Worm (Caenorhabditis elegans) whole organism, late embryonic: ENCODE measurements around the gene ugt-21.

Source experiments
- K02D7.2 ChIP-seq: sonication (generic microtip); optimal IDR thresholded peaks from 2 replicates; lab custom pipeline; 2017; ENCODE audit warnings: mild to moderate bottlenecking, missing genetic modification characterization, missing compliant biosample characterization
- T23F11.4 ChIP-seq: fragments of 200-800 bp; sonication (Bioruptor generic); optimal IDR thresholded peaks from 2 replicates; lab custom pipeline; 2018; ENCODE audit warnings: mild to moderate bottlenecking, missing genetic modification characterization, missing compliant biosample characterization
- ama-1 ChIP-seq: fragments of 150-350 bp; optimal IDR thresholded peaks from 2 replicates; lab custom pipeline; 2014
- ceh-14 ChIP-seq: sonication (generic microtip); optimal IDR thresholded peaks from 2 replicates; lab custom pipeline; 2016; ENCODE audit warnings: missing genotype, missing genetic modification characterization, missing compliant biosample characterization
- ceh-19 ChIP-seq: fragments of 200-800 bp; sonication (Bioruptor generic); optimal IDR thresholded peaks from 2 replicates; lab custom pipeline; 2018; ENCODE audit warnings: mild to moderate bottlenecking, missing genetic modification characterization, missing compliant biosample characterization
- ceh-2 ChIP-seq: sonication (generic microtip); optimal IDR thresholded peaks from 2 replicates; lab custom pipeline; 2016; ENCODE audit warnings: missing genotype, missing genetic modification characterization, missing compliant biosample characterization
- ceh-24 ChIP-seq: sonication (generic microtip); optimal IDR thresholded peaks from 2 replicates; lab custom pipeline; 2016; ENCODE audit warnings: mild to moderate bottlenecking, missing genetic modification characterization, missing compliant biosample characterization
- ceh-30 ChIP-seq: fragments of 150-350 bp; optimal IDR thresholded peaks from 2 replicates; lab custom pipeline; 2014; ENCODE audit warnings: missing biosample characterization, missing genetic modification characterization
- ceh-31 ChIP-seq: sonication (generic microtip); optimal IDR thresholded peaks from 2 replicates; lab custom pipeline; 2016; ENCODE audit warnings: missing genetic modification characterization, missing compliant biosample characterization
- ceh-34 ChIP-seq: sonication (generic microtip); optimal IDR thresholded peaks from 2 replicates; lab custom pipeline; 2016; ENCODE audit warnings: mild to moderate bottlenecking, missing genetic modification characterization, missing compliant biosample characterization
- ceh-48 ChIP-seq: sonication (generic microtip); optimal IDR thresholded peaks from 2 replicates; lab custom pipeline; 2016; ENCODE audit warnings: missing genetic modification characterization, inconsistent platforms, missing compliant biosample characterization
- ceh-6 ChIP-seq: fragments of 200-800 bp; sonication (Bioruptor generic); optimal IDR thresholded peaks from 2 replicates; lab custom pipeline; 2018; ENCODE audit warnings: mild to moderate bottlenecking, missing genetic modification characterization, missing compliant biosample characterization
- ceh-9 ChIP-seq: sonication (generic microtip); optimal IDR thresholded peaks from 2 replicates; lab custom pipeline; 2016; ENCODE audit warnings: mild to moderate bottlenecking, missing genetic modification characterization, inconsistent platforms, missing compliant biosample characterization
- che-1 ChIP-seq: sonication (generic microtip); optimal IDR thresholded peaks from 2 replicates; lab custom pipeline; 2016; ENCODE audit warnings: mild to moderate bottlenecking, missing genetic modification characterization, missing compliant biosample characterization
- dmd-4 ChIP-seq: sonication (generic microtip); optimal IDR thresholded peaks from 2 replicates; lab custom pipeline; 2016; ENCODE audit warnings: borderline replicate concordance, missing genetic modification characterization, missing compliant biosample characterization
- elt-2 ChIP-seq: sonication (generic microtip); optimal IDR thresholded peaks from 2 replicates; lab custom pipeline; 2016; ENCODE audit warnings: missing genetic modification reagents, missing genetic modification characterization, missing compliant biosample characterization
- elt-4 ChIP-seq: sonication (generic microtip); optimal IDR thresholded peaks from 2 replicates; lab custom pipeline; 2016; ENCODE audit warnings: missing genetic modification characterization, missing compliant biosample characterization
- eyg-1 ChIP-seq: sonication (generic microtip); optimal IDR thresholded peaks from 2 replicates; lab custom pipeline; 2016; ENCODE audit warnings: missing genotype, missing genetic modification characterization, missing compliant biosample characterization
- fkh-10 ChIP-seq: fragments of 150-350 bp; optimal IDR thresholded peaks from 2 replicates; lab custom pipeline; 2014; ENCODE audit warnings: missing biosample characterization, missing genetic modification reagents, missing genetic modification characterization
- hlh-30 ChIP-seq: sonication (generic microtip); optimal IDR thresholded peaks from 2 replicates; lab custom pipeline; 2017; ENCODE audit warnings: antibody characterized with exemption, missing genetic modification characterization, missing compliant biosample characterization; ENCODE audit not compliant: insufficient read depth
- hlh-6 ChIP-seq: sonication (generic microtip); optimal IDR thresholded peaks from 2 replicates; lab custom pipeline; 2016; ENCODE audit warnings: missing genotype, missing genetic modification characterization, missing compliant biosample characterization
- hlh-8 ChIP-seq: sonication (generic microtip); optimal IDR thresholded peaks from 2 replicates; lab custom pipeline; 2016; ENCODE audit warnings: missing genotype, missing genetic modification characterization, missing compliant biosample characterization
- lim-6 ChIP-seq: sonication (generic microtip); optimal IDR thresholded peaks from 2 replicates; lab custom pipeline; 2016; ENCODE audit warnings: missing genetic modification characterization, missing compliant biosample characterization
- lin-11 ChIP-seq: fragments of 200-800 bp; sonication (Bioruptor generic); optimal IDR thresholded peaks from 2 replicates; lab custom pipeline; 2018; ENCODE audit warnings: mild to moderate bottlenecking, missing genetic modification characterization, missing compliant biosample characterization
- madf-2 ChIP-seq: sonication (generic microtip); optimal IDR thresholded peaks from 2 replicates; lab custom pipeline; 2017; ENCODE audit warnings: missing genetic modification characterization, missing compliant biosample characterization
- nfya-1 ChIP-seq: sonication (generic microtip); optimal IDR thresholded peaks from 2 replicates; lab custom pipeline; 2017; ENCODE audit warnings: missing genetic modification characterization, mild to moderate bottlenecking, missing compliant biosample characterization, antibody characterized with exemption, moderate library complexity
- nhr-232 ChIP-seq: sonication (generic microtip); optimal IDR thresholded peaks from 2 replicates; lab custom pipeline; 2016; ENCODE audit warnings: missing genetic modification characterization, missing compliant biosample characterization
- npax-4 ChIP-seq: sonication (generic microtip); optimal IDR thresholded peaks from 2 replicates; lab custom pipeline; 2016; ENCODE audit warnings: missing genetic modification characterization, missing compliant biosample characterization
- odd-2 ChIP-seq: sonication (generic microtip); optimal IDR thresholded peaks from 2 replicates; lab custom pipeline; 2017; ENCODE audit warnings: antibody characterized with exemption, mild to moderate bottlenecking, missing genetic modification characterization, missing compliant biosample characterization
- pag-3 ChIP-seq: sonication (generic microtip); optimal IDR thresholded peaks from 2 replicates; lab custom pipeline; 2016; ENCODE audit warnings: missing compliant biosample characterization, missing genetic modification characterization, borderline replicate concordance
- pat-9 ChIP-seq: fragments of 200-800 bp; sonication (Bioruptor generic); optimal IDR thresholded peaks from 2 replicates; lab custom pipeline; 2018; ENCODE audit warnings: mild to moderate bottlenecking, missing genetic modification characterization, moderate library complexity, missing compliant biosample characterization
- pax-1 ChIP-seq: fragments of 150-350 bp; optimal IDR thresholded peaks from 2 replicates; lab custom pipeline; 2014; ENCODE audit warnings: missing biosample characterization, missing genetic modification characterization
- pros-1 ChIP-seq: fragments of 150-350 bp; optimal IDR thresholded peaks from 2 replicates; lab custom pipeline; 2014; ENCODE audit warnings: missing biosample characterization, missing genetic modification reagents, missing genetic modification characterization
- ref-2 ChIP-seq: sonication (generic microtip); optimal IDR thresholded peaks from 2 replicates; lab custom pipeline; 2016; ENCODE audit warnings: missing genetic modification characterization, missing compliant biosample characterization
- rnt-1 ChIP-seq: sonication (generic microtip); optimal IDR thresholded peaks from 2 replicates; lab custom pipeline; 2016; ENCODE audit warnings: missing genetic modification characterization, missing compliant biosample characterization
- sox-2 ChIP-seq: fragments of 200-800 bp; sonication (Bioruptor generic); IDR thresholded peaks from 2 replicates; pipeline ENCODE4 v1.3.6; 2022; ENCODE audit warnings: missing genetic modification reagents, missing genetic modification characterization, missing compliant biosample characterization
- sox-4 ChIP-seq: sonication (generic microtip); optimal IDR thresholded peaks from 2 replicates; lab custom pipeline; 2017; ENCODE audit warnings: mild to moderate bottlenecking, missing genetic modification characterization, inconsistent platforms, missing compliant biosample characterization
- syd-9 ChIP-seq: sonication (generic microtip); optimal IDR thresholded peaks from 2 replicates; lab custom pipeline; 2016; ENCODE audit warnings: mild to moderate bottlenecking, missing genetic modification characterization, moderate library complexity, missing compliant biosample characterization
- tbx-7 ChIP-seq: sonication (generic microtip); optimal IDR thresholded peaks from 2 replicates; lab custom pipeline; 2016; ENCODE audit warnings: missing genotype, missing genetic modification characterization, missing compliant biosample characterization
- ttx-3 ChIP-seq: sonication (generic microtip); optimal IDR thresholded peaks from 2 replicates; lab custom pipeline; 2016; ENCODE audit warnings: missing genetic modification reagents, missing genetic modification characterization, missing compliant biosample characterization
- unc-3 ChIP-seq, 2 experiments: fragments of 200-800 bp in 1 of 2; sonication (Bioruptor generic) in 1 of 2; sonication (generic microtip) in 1 of 2; conservative IDR thresholded peaks in 1 of 2; optimal IDR thresholded peaks in 1 of 2; 2 replicates each; pipeline versions ENCODE4 v1.3.6 to Lab custom; 2016 to 2022; ENCODE audit warnings: missing compliant biosample characterization in 2 of 2, missing genetic modification characterization in 2 of 2, missing genetic modification reagents in 1 of 2
- unc-42 ChIP-seq: sonication (generic microtip); optimal IDR thresholded peaks from 2 replicates; lab custom pipeline; 2016; ENCODE audit warnings: missing genotype, missing genetic modification characterization, missing compliant biosample characterization
- zip-5 ChIP-seq: sonication (generic microtip); optimal IDR thresholded peaks from 2 replicates; lab custom pipeline; 2016; ENCODE audit warnings: missing genetic modification characterization, missing compliant biosample characterization

ugt-21 gene

ce11 chrIV:9464345-9464783 lies 35.7 kb upstream of the ugt-21 start:
- no peak for TF ChIP-seq pax-1 (tag; lab: Kevin White, UChicago)
- TF ChIP-seq ama-1 (lab: Kevin White, UChicago) = peak; percentile 57

- no peak for TF ChIP-seq nfya-1 (tag; lab: Kevin White, UChicago)
- TF ChIP-seq odd-2 (tag; lab: Kevin White, UChicago) = no peak
- TF ChIP-seq rnt-1 (tag; lab: Kevin White, UChicago) = no peak
- TF ChIP-seq pax-1 (tag; lab: Kevin White, UChicago) = no peak
- TF ChIP-seq ceh-14 (tag; lab: Kevin White, UChicago) = no peak
- no peak for TF ChIP-seq ceh-24
- no peak for TF ChIP-seq ceh-48
- no peak for TF ChIP-seq lin-11 (tag; lab: Kevin White, UChicago)
- no peak for TF ChIP-seq ceh-6
- TF ChIP-seq hlh-6 (tag; lab: Kevin White, UChicago) = no peak
- TF ChIP-seq syd-9 (tag; lab: Kevin White, UChicago) = no peak
- no peak for TF ChIP-seq ref-2 (tag; lab: Kevin White, UChicago)
- TF ChIP-seq dmd-4 = no peak
- TF ChIP-seq sox-2 (GFP tag; lab: Robert Waterston, UW) = no peak
- TF ChIP-seq ceh-34 (tag; lab: Kevin White, UChicago) = no peak
- no peak for TF ChIP-seq hlh-30
- no peak for TF ChIP-seq nhr-232 (tag; lab: Kevin White, UChicago)
- TF ChIP-seq, all 69 proteins: peak for 0
These were observed 32.7 kb upstream of the ugt-21 start, which contains the start of gene F38E11.6 for ce11 chrIV:9467418-9467817. TSS of gene F38E11.6 (minus strand) at chrIV:9467518.

- no peak for TF ChIP-seq unc-42
These were observed 30.8 kb upstream of the ugt-21 start for ce11 chrIV:9469293-9469692.

- peak; percentile 86 for TF ChIP-seq eyg-1 (tag; lab: Kevin White, UChicago)
- TF ChIP-seq lin-11 (tag; lab: Kevin White, UChicago) = peak; percentile 93
- TF ChIP-seq sox-2 (GFP tag; lab: Robert Waterston, UW) = peak; percentile 92
- peak; percentile 89 for TF ChIP-seq ceh-2 (tag; lab: Kevin White, UChicago)
- peak; percentile 94 for TF ChIP-seq sox-4 (tag; lab: Kevin White, UChicago)
- no peak for TF ChIP-seq pax-1 (tag; lab: Kevin White, UChicago)
- peak; percentile 94 for TF ChIP-seq K02D7.2 (tag; lab: Kevin White, UChicago)
- TF ChIP-seq tbx-7 (tag; lab: Kevin White, UChicago) = peak; percentile 57
- peak; percentile 19 for TF ChIP-seq ceh-30 (tag; lab: Kevin White, UChicago)
- peak; percentile 80 for TF ChIP-seq elt-4 (tag; lab: Kevin White, UChicago)
- peak; percentile 80 for TF ChIP-seq zip-5 (tag; lab: Kevin White, UChicago)
- TF ChIP-seq ceh-24 = peak; percentile 90
- TF ChIP-seq lim-6 (tag; lab: Kevin White, UChicago) = peak; percentile 83
- TF ChIP-seq hlh-6 (tag; lab: Kevin White, UChicago) = peak; percentile 97
- TF ChIP-seq pat-9 = peak; percentile 93
- TF ChIP-seq unc-3 (GFP tag; conservative IDR thresholded peaks at IDR 0.05; lab: Robert Waterston, UW) = peak; percentile 90
- peak; percentile 88 for TF ChIP-seq unc-3 (tag; optimal IDR thresholded peaks at IDR 0.05; lab: Kevin White, UChicago)
- TF ChIP-seq ceh-19 (GFP tag; lab: Kevin White, UChicago) = peak; percentile 93
- TF ChIP-seq ceh-31 = peak; percentile 71
- TF ChIP-seq T23F11.4 (GFP tag; lab: Kevin White, UChicago) = peak; percentile 91
- no peak for TF ChIP-seq pros-1 (tag; lab: Kevin White, UChicago)
- TF ChIP-seq fkh-10 = peak; percentile 0
- TF ChIP-seq npax-4 (tag; lab: Kevin White, UChicago) = peak; percentile 91
- peak; percentile 84 for TF ChIP-seq hlh-8 (tag; lab: Kevin White, UChicago)
- TF ChIP-seq elt-2 = peak; percentile 97
- peak; percentile 94 for TF ChIP-seq ceh-48
- peak; percentile 53 for TF ChIP-seq pag-3
- TF ChIP-seq dmd-4 = peak; percentile 90
- peak; percentile 74 for TF ChIP-seq ceh-9 (tag; lab: Kevin White, UChicago)
- peak; percentile 87 for TF ChIP-seq nhr-232 (tag; lab: Kevin White, UChicago)
- peak; percentile 84 for TF ChIP-seq ceh-14 (tag; lab: Kevin White, UChicago)
- peak; percentile 88 for TF ChIP-seq madf-2 (tag; lab: Kevin White, UChicago)
- peak; percentile 95 for TF ChIP-seq che-1 (tag; lab: Kevin White, UChicago)
- TF ChIP-seq ttx-3 (tag; lab: Kevin White, UChicago) = peak; percentile 93
These were observed 22.8 kb upstream of the ugt-21 start, which contains the start of gene wrt-3 for ce11 chrIV:9477135-9477928. TSS of gene wrt-3 (minus strand) at chrIV:9477456.
